Fruit fly (Drosophila melanogaster) whole organism, pupa: ENCODE measurements around the gene Xrp1.
A peak's percentile ranks its signal among the peaks of the same experiment; 100 is the strongest.

Experiments
- CG15710 ChIP-seq: fragments of 200-800 bp; sonication (Bioruptor generic); optimal IDR thresholded peaks from 2 replicates; lab custom pipeline; 2018; ENCODE audit warnings: missing biosample characterization, mild to moderate bottlenecking, missing genetic modification characterization, moderate library complexity
- CG17806 ChIP-seq: fragments of 200-800 bp; sonication (Bioruptor generic); optimal IDR thresholded peaks from 2 replicates; lab custom pipeline; 2018; ENCODE audit warnings: missing biosample characterization, mild to moderate bottlenecking, missing genetic modification characterization, moderate library complexity
- CG8159 ChIP-seq: fragments of 200-800 bp; sonication (Bioruptor generic); optimal IDR thresholded peaks from 3 replicates; lab custom pipeline; 2018; ENCODE audit warnings: missing biosample characterization, mild to moderate bottlenecking, missing genetic modification characterization, moderate library complexity
- CG8301 ChIP-seq: fragments of 200-800 bp; sonication (Bioruptor generic); optimal IDR thresholded peaks from 2 replicates; lab custom pipeline; 2018; ENCODE audit warnings: missing biosample characterization, mild to moderate bottlenecking, missing genetic modification characterization
- EcR ChIP-seq: fragments of 200-800 bp; sonication (Bioruptor generic); optimal IDR thresholded peaks from 3 replicates; lab custom pipeline; 2019; ENCODE audit warnings: missing biosample characterization, missing genetic modification characterization, mild to moderate bottlenecking, moderate library complexity, missing genetic modification reagents
- fd96Ca ChIP-seq: fragments of 200-800 bp; sonication (Bioruptor generic); IDR thresholded peaks from 3 replicates; pipeline ENCODE4 v1.3.6; 2022; ENCODE audit warnings: missing biosample characterization, missing genetic modification characterization

DNA sequence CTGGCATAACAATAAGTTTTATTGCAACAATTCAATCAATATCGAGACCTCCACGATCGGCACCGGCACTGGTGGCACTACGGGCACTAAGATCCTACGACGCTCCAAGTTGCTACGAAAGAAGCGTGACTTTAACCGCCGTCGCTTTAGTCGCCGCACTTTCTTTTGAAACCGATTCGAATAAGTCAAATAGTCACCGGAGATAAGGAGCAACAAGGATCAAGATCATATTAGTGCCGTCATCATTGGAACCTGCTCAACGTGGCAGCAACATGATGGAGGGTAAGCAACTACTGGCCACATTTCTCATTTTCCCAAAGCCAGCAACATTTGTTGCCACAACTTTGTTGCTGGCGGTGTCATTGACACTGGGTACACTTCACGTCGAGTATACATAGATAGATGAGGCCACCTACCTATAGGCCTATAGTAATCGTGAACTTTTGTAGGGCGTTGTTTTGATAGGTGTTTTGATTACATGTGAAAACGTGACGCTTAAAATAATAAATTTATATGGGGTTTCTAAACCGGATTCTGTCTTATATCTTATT is 951 bp downstream of the Xrp1 start:
- no peak for TF ChIP-seq CG8301
- TF ChIP-seq fd96Ca, result no peak
- TF ChIP-seq EcR (GFP tag; lab: Kevin White, UChicago), result peak; percentile 40
- no peak for TF ChIP-seq CG8159 (tag; lab: Kevin White, UChicago)
- TF ChIP-seq CG17806 (tag; lab: Kevin White, UChicago), result no peak
- TF ChIP-seq CG15710 (tag; lab: Kevin White, UChicago), result no peak
